Fruit fly (Drosophila melanogaster) whole organism, embryonic: Measurements from ENCODE around the gene CAH7.
A peak's percentile ranks its signal among the peaks of the same experiment; 100 is the strongest.

Experiments used
- Aef1 ChIP-seq: fragments of 200-800 bp; sonication (Bioruptor generic); IDR thresholded peaks from 3 replicates; pipeline ENCODE4 v1.3.6; 2022; ENCODE audit warnings: missing biosample characterization, missing genetic modification characterization
- Bteb2 ChIP-seq: fragments of 200-800 bp; sonication (Bioruptor generic); optimal IDR thresholded peaks from 2 replicates; lab custom pipeline; 2016; ENCODE audit warnings: missing biosample characterization, missing genetic modification characterization
- CG10147 ChIP-seq: fragments of 200-800 bp; sonication (Bioruptor generic); optimal IDR thresholded peaks from 2 replicates; lab custom pipeline; 2019; ENCODE audit warnings: missing biosample characterization, mild to moderate bottlenecking, missing genetic modification characterization, moderate library complexity
- CG10209 ChIP-seq: fragments of 200-800 bp; sonication (Bioruptor generic); optimal IDR thresholded peaks from 3 replicates; lab custom pipeline; 2017; ENCODE audit warnings: missing biosample characterization, mild to moderate bottlenecking, missing genetic modification characterization, missing genetic modification reagents
- CG11398 ChIP-seq: fragments of 200-800 bp; sonication (Bioruptor generic); optimal IDR thresholded peaks from 2 replicates; lab custom pipeline; 2016; ENCODE audit warnings: missing biosample characterization, missing genetic modification characterization
- CG12391 ChIP-seq: fragments of 200-800 bp; sonication (Bioruptor generic); optimal IDR thresholded peaks from 3 replicates; lab custom pipeline; 2018; ENCODE audit warnings: missing biosample characterization, mild to moderate bottlenecking, missing genetic modification characterization, moderate library complexity
- CG14860 ChIP-seq: fragments of 200-800 bp; sonication (Bioruptor generic); IDR thresholded peaks from 3 replicates; pipeline ENCODE4 v1.3.6; 2022; ENCODE audit warnings: missing biosample characterization, missing genetic modification characterization; ENCODE audit not compliant: partially characterized antibody
- CG15011 ChIP-seq: fragments of 200-800 bp; sonication (Bioruptor generic); optimal IDR thresholded peaks from 3 replicates; lab custom pipeline; 2018; ENCODE audit warnings: missing biosample characterization, mild to moderate bottlenecking, missing genetic modification characterization
- CG1647 ChIP-seq: fragments of 200-800 bp; sonication (Bioruptor generic); optimal IDR thresholded peaks from 3 replicates; lab custom pipeline; 2016; ENCODE audit warnings: missing biosample characterization, missing genetic modification characterization
- CG16779 ChIP-seq: fragments of 200-800 bp; sonication (Bioruptor generic); IDR thresholded peaks from 2 replicates; pipeline ENCODE4 v1.3.6; 2022; ENCODE audit warnings: missing biosample characterization, missing genetic modification characterization
- CG3065 ChIP-seq: fragments of 200-800 bp; sonication (Bioruptor generic); optimal IDR thresholded peaks from 2 replicates; lab custom pipeline; 2016; ENCODE audit warnings: missing biosample characterization, missing genetic modification characterization
- CG33557 ChIP-seq: fragments of 200-800 bp; sonication (Bioruptor generic); optimal IDR thresholded peaks from 2 replicates; lab custom pipeline; 2019; ENCODE audit warnings: missing biosample characterization, mild to moderate bottlenecking, missing genetic modification characterization, moderate library complexity
- CG3838 ChIP-seq: fragments of 200-800 bp; sonication (Bioruptor generic); optimal IDR thresholded peaks from 3 replicates; lab custom pipeline; 2016; ENCODE audit warnings: missing biosample characterization, missing genetic modification characterization
- CG6254 ChIP-seq: fragments of 200-800 bp; sonication (Bioruptor generic); optimal IDR thresholded peaks from 3 replicates; lab custom pipeline; 2017; ENCODE audit warnings: mild to moderate bottlenecking, missing biosample characterization, missing genetic modification reagents, missing genetic modification characterization
- CG7928 ChIP-seq: fragments of 200-800 bp; sonication (Bioruptor generic); optimal IDR thresholded peaks from 2 replicates; lab custom pipeline; 2017; ENCODE audit warnings: missing biosample characterization, mild to moderate bottlenecking, missing genetic modification characterization
- CG8924 ChIP-seq: fragments of 200-800 bp; optimal IDR thresholded peaks from 3 replicates; lab custom pipeline; 2019; ENCODE audit warnings: missing biosample characterization, mild to moderate bottlenecking, missing genetic modification characterization, moderate library complexity
- CG9215 ChIP-seq: fragments of 200-800 bp; sonication (Bioruptor generic); IDR thresholded peaks from 2 replicates; pipeline ENCODE4 v1.3.6; 2022; ENCODE audit warnings: missing biosample characterization, missing genetic modification characterization
- CTCF ChIP-seq: fragments of 200-800 bp; sonication (Bioruptor generic); optimal IDR thresholded peaks from 2 replicates; lab custom pipeline; 2017; ENCODE audit warnings: missing biosample characterization, mild to moderate bottlenecking, missing genetic modification characterization, moderate library complexity
- Dbx ChIP-seq: fragments of 200-800 bp; sonication (Bioruptor generic); IDR thresholded peaks from 3 replicates; pipeline ENCODE4 v1.3.6; 2022; ENCODE audit warnings: missing biosample characterization, missing genetic modification characterization
- Dp ChIP-seq: fragments of 200-800 bp; sonication (Bioruptor generic); optimal IDR thresholded peaks from 2 replicates; lab custom pipeline; 2018; ENCODE audit warnings: missing biosample characterization, mild to moderate bottlenecking, missing genetic modification characterization, moderate library complexity
- Fer2 ChIP-seq: fragments of 200-800 bp; sonication (Bioruptor generic); optimal IDR thresholded peaks from 2 replicates; lab custom pipeline; 2018; ENCODE audit warnings: missing biosample characterization, mild to moderate bottlenecking, missing genetic modification characterization, moderate library complexity
- Gsc ChIP-seq: fragments of 200-800 bp; sonication (Bioruptor generic); IDR thresholded peaks from 2 replicates; pipeline ENCODE4 v1.3.6; 2022; ENCODE audit warnings: missing biosample characterization, missing genetic modification characterization
- Hmr ChIP-seq: fragments of 200-800 bp; sonication (Bioruptor generic); optimal IDR thresholded peaks from 3 replicates; lab custom pipeline; 2017; ENCODE audit warnings: mild to moderate bottlenecking, missing biosample characterization, missing genetic modification reagents, missing genetic modification characterization
- MBD-R2 ChIP-seq: fragments of 200-800 bp; sonication (Bioruptor generic); IDR thresholded peaks from 2 replicates; pipeline ENCODE4 v1.3.6; 2022; ENCODE audit warnings: missing biosample characterization, missing genetic modification characterization
- Mes4 ChIP-seq: fragments of 200-800 bp; sonication (Bioruptor generic); optimal IDR thresholded peaks from 2 replicates; lab custom pipeline; 2016; ENCODE audit warnings: missing biosample characterization, missing genetic modification characterization
- Nf-YA ChIP-seq: fragments of 200-800 bp; sonication (Bioruptor generic); IDR thresholded peaks from 2 replicates; pipeline ENCODE4 v1.3.6; 2022; ENCODE audit warnings: missing biosample characterization, missing genetic modification characterization
- Ravus ChIP-seq: fragments of 200-800 bp; sonication (Bioruptor generic); IDR thresholded peaks from 2 replicates; pipeline ENCODE4 v1.3.6; 2022; ENCODE audit warnings: missing biosample characterization, missing genetic modification characterization
- Side ChIP-seq: fragments of 200-800 bp; sonication (Bioruptor generic); optimal IDR thresholded peaks from 2 replicates; lab custom pipeline; 2016; ENCODE audit warnings: missing biosample characterization, missing genetic modification characterization
- Xbp1 ChIP-seq: fragments of 200-800 bp; sonication (Bioruptor generic); optimal IDR thresholded peaks from 3 replicates; lab custom pipeline; 2016; ENCODE audit warnings: missing biosample characterization, mild to moderate bottlenecking, missing genetic modification characterization
- aop ChIP-seq: fragments of 200-800 bp; sonication (Bioruptor generic); IDR thresholded peaks from 2 replicates; pipeline ENCODE4 v1.3.6; 2022; ENCODE audit warnings: missing biosample characterization, missing genetic modification characterization
- ap ChIP-seq: fragments of 200-800 bp; sonication (Bioruptor generic); IDR thresholded peaks from 2 replicates; pipeline ENCODE4 v1.3.6; 2022; ENCODE audit warnings: missing biosample characterization, missing genetic modification characterization
- chinmo ChIP-seq: fragments of 200-800 bp; sonication (Bioruptor generic); IDR thresholded peaks from 4 replicates; pipeline ENCODE4 v1.3.6; 2022; ENCODE audit warnings: missing biosample characterization, missing genetic modification characterization; ENCODE audit not compliant: partially characterized antibody
- ci ChIP-seq: fragments of 200-800 bp; sonication (Bioruptor generic); IDR thresholded peaks from 3 replicates; pipeline ENCODE4 v1.3.6; 2022; ENCODE audit warnings: missing biosample characterization, missing genetic modification characterization
- en ChIP-seq: fragments of 200-800 bp; sonication (Bioruptor generic); optimal IDR thresholded peaks from 2 replicates; lab custom pipeline; 2016; ENCODE audit warnings: missing biosample characterization, missing genetic modification characterization
- fd96Cb ChIP-seq: fragments of 200-800 bp; sonication (Bioruptor generic); optimal IDR thresholded peaks from 2 replicates; lab custom pipeline; 2018; ENCODE audit warnings: missing biosample characterization, mild to moderate bottlenecking, missing genetic modification characterization, moderate library complexity
- fu2 ChIP-seq: fragments of 200-800 bp; sonication (Bioruptor generic); optimal IDR thresholded peaks from 2 replicates; lab custom pipeline; 2016; ENCODE audit warnings: missing biosample characterization, missing genetic modification characterization
- gsb-n ChIP-seq: fragments of 200-800 bp; sonication (Bioruptor generic); optimal IDR thresholded peaks from 3 replicates; lab custom pipeline; 2018; ENCODE audit warnings: missing biosample characterization, mild to moderate bottlenecking, missing genetic modification characterization
- ham ChIP-seq: fragments of 200-800 bp; sonication (Bioruptor generic); IDR thresholded peaks from 2 replicates; pipeline ENCODE4 v1.3.6; 2022; ENCODE audit warnings: missing biosample characterization, missing genetic modification characterization
- kay ChIP-seq: fragments of 200-800 bp; sonication (Bioruptor generic); optimal IDR thresholded peaks from 2 replicates; lab custom pipeline; 2016; ENCODE audit warnings: missing biosample characterization, missing genetic modification characterization
- lmd ChIP-seq: fragments of 200-800 bp; sonication (Bioruptor generic); IDR thresholded peaks from 2 replicates; pipeline ENCODE4 v1.3.6; 2022; ENCODE audit warnings: missing biosample characterization, missing genetic modification characterization
- nerfin-2 ChIP-seq: fragments of 200-800 bp; sonication (Bioruptor generic); IDR thresholded peaks from 2 replicates; pipeline ENCODE4 v1.3.6; 2022; ENCODE audit warnings: missing biosample characterization, missing genetic modification characterization; ENCODE audit not compliant: partially characterized antibody
- p53 ChIP-seq: fragments of 200-800 bp; sonication (Bioruptor generic); optimal IDR thresholded peaks from 2 replicates; lab custom pipeline; 2016; ENCODE audit warnings: missing biosample characterization, missing genetic modification characterization
- pnt ChIP-seq: fragments of 200-800 bp; sonication (Bioruptor generic); optimal IDR thresholded peaks from 3 replicates; lab custom pipeline; 2016; ENCODE audit warnings: missing biosample characterization, missing genetic modification characterization
- run ChIP-seq: fragments of 200-800 bp; sonication (Bioruptor generic); optimal IDR thresholded peaks from 3 replicates; lab custom pipeline; 2018; ENCODE audit warnings: missing biosample characterization, mild to moderate bottlenecking, missing genetic modification characterization
- sd ChIP-seq: fragments of 200-800 bp; sonication (Bioruptor generic); optimal IDR thresholded peaks from 3 replicates; lab custom pipeline; 2018; ENCODE audit warnings: missing biosample characterization, mild to moderate bottlenecking, missing genetic modification characterization, moderate library complexity
- slou ChIP-seq: fragments of 200-800 bp; sonication (Bioruptor generic); optimal IDR thresholded peaks from 3 replicates; lab custom pipeline; 2016; ENCODE audit warnings: missing biosample characterization, missing genetic modification characterization
- sna ChIP-seq: fragments of 200-800 bp; sonication (Bioruptor generic); IDR thresholded peaks from 2 replicates; pipeline ENCODE4 v1.3.6; 2022; ENCODE audit warnings: missing biosample characterization, missing genetic modification characterization; ENCODE audit not compliant: partially characterized antibody
- so ChIP-seq: fragments of 200-800 bp; sonication (Bioruptor generic); IDR thresholded peaks from 3 replicates; pipeline ENCODE4 v1.3.6; 2022; ENCODE audit warnings: missing biosample characterization, missing genetic modification characterization
- sob ChIP-seq: fragments of 200-800 bp; sonication (Bioruptor generic); IDR thresholded peaks from 2 replicates; pipeline ENCODE4 v1.3.6; 2022; ENCODE audit warnings: missing biosample characterization, missing genetic modification characterization
- tna ChIP-seq: fragments of 200-800 bp; sonication (Bioruptor generic); IDR thresholded peaks from 2 replicates; pipeline ENCODE4 v1.3.6; 2022; ENCODE audit warnings: missing biosample characterization, missing genetic modification characterization; ENCODE audit not compliant: partially characterized antibody
- unpg ChIP-seq: fragments of 200-800 bp; sonication (Bioruptor generic); optimal IDR thresholded peaks from 3 replicates; lab custom pipeline; 2018; ENCODE audit warnings: missing biosample characterization, mild to moderate bottlenecking, missing genetic modification characterization, moderate library complexity
- zfh2 ChIP-seq: fragments of 200-800 bp; sonication (Bioruptor generic); optimal IDR thresholded peaks from 2 replicates; lab custom pipeline; 2016; ENCODE audit warnings: missing biosample characterization, missing genetic modification characterization

Gene CAH7

dm6 chr3R:10084914-10085313, 27.1 kb upstream of the CAH7 start (continued):
- TF ChIP-seq CG3838 (no peak), ap (no peak), sd (tag; lab: Kevin White, UChicago) (peak; percentile 7), sob (GFP tag; lab: Robert Waterston, UW) (peak; percentile 53), tna (GFP tag; lab: Robert Waterston, UW) (no peak), CG3065 (GFP tag; lab: Kevin White, UChicago) (no peak), slou (GFP tag; lab: Kevin White, UChicago) (no peak), Mes4 (GFP tag; lab: Kevin White, UChicago) (no peak), Dp (no peak), kay (GFP tag; lab: Kevin White, UChicago) (no peak), Bteb2 (GFP tag; lab: Kevin White, UChicago) (peak; percentile 26), Nf-YA (GFP tag; lab: Robert Waterston, UW) (peak; percentile 21; the same call in 1 of the 2 replicates), Xbp1 (GFP tag; lab: Kevin White, UChicago) (peak; percentile 29), Ravus (GFP tag; lab: Robert Waterston, UW) (no peak), p53 (GFP tag; lab: Kevin White, UChicago) (no peak), CG33557 (no peak), CG12391 (tag; lab: Kevin White, UChicago) (peak; percentile 25), so (GFP tag; lab: Robert Waterston, UW) (no peak), Dbx (GFP tag; lab: Robert Waterston, UW) (peak; percentile 81), en (GFP tag; lab: Kevin White, UChicago) (no peak), gsb-n (tag; lab: Kevin White, UChicago) (no peak), sna (GFP tag; lab: Robert Waterston, UW) (no peak), CG9215 (GFP tag; lab: Robert Waterston, UW) (peak; percentile 67), unpg (GFP tag; lab: Kevin White, UChicago) (peak; percentile 24), CG8924 (tag; lab: Kevin White, UChicago) (no peak), ci (GFP tag; lab: Robert Waterston, UW) (no peak), CG15011 (GFP tag; lab: Kevin White, UChicago) (peak; percentile 22), ham (GFP tag; lab: Robert Waterston, UW) (no peak), CG14860 (GFP tag; lab: Robert Waterston, UW) (no peak), CG7928 (GFP tag; lab: Kevin White, UChicago) (peak; percentile 28), Side (no peak), CG10209 (GFP tag; lab: Kevin White, UChicago) (peak; percentile 14), CG1647 (GFP tag; lab: Kevin White, UChicago) (peak; percentile 57), Gsc (GFP tag; lab: Robert Waterston, UW) (no peak), fd96Cb (no peak), CG6254 (GFP tag; lab: Kevin White, UChicago) (no peak), lmd (GFP tag; lab: Robert Waterston, UW) (peak; percentile 65; the same call in 1 of the 2 replicates), CG11398 (GFP tag; lab: Kevin White, UChicago) (no peak), fu2 (peak; percentile 63), CG10147 (GFP tag; lab: Kevin White, UChicago) (peak; percentile 66), nerfin-2 (no peak), pnt (GFP tag; lab: Kevin White, UChicago) (no peak), CG16779 (GFP tag; lab: Robert Waterston, UW) (0 out of 2 replicates have a peak, but pooled peaks have one; percentile 67), run (tag; lab: Kevin White, UChicago) (no peak), Hmr (GFP tag; lab: Kevin White, UChicago) (peak; percentile 79), Fer2 (tag; lab: Kevin White, UChicago) (no peak), CTCF (no peak), MBD-R2 (peak; percentile 38; the same call in 1 of the 2 replicates), Aef1 (GFP tag; lab: Robert Waterston, UW) (peak; percentile 69), aop (GFP tag; lab: Robert Waterston, UW) (no peak), zfh2 (GFP tag; lab: Kevin White, UChicago) (peak; percentile 83), chinmo (GFP tag; lab: Robert Waterston, UW) (0 out of 4 replicates have a peak, but pooled peaks have one; percentile 5)
